Worm (Caenorhabditis elegans): ENCODE results near the gene K09E4.3.
A peak's percentile ranks its signal among the peaks of the same experiment; 100 is the strongest.

Gene K09E4.3

DNA sequence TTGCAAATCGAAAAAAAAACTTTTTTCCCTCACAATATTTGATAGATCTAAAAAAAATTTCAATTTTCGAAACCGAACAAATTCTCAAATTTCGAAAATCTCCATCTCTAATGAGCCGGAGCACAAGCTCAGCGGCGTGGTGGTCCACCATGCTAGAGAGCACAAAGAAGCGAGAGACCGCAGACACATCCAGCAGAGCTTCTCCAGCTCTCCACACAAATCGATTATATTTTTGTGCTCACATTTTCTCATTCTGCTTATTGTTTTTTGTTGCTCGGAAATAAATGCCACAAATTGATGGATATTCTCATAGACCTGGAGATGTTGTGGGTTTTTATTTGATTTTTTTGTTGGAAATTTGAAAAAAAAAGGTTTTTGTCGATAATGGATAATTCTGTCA lies 24.6 kb downstream of the K09E4.3 start:
- TF ChIP-seq efl-1 (optimal IDR thresholded peaks at IDR 0.05) (no peak), efl-1 (GFP tag; optimal IDR thresholded peaks at IDR 0.05 in 1 of 2) (peak in 1 of 2 experiments; percentile 15), nhr-20 (tag; optimal IDR thresholded peaks at IDR 0.05) (no peak), unc-130 (tag; optimal IDR thresholded peaks at IDR 0.05) (no peak), nhr-71 (tag; optimal IDR thresholded peaks at IDR 0.05) (no peak), dpl-1 (GFP tag; optimal IDR thresholded peaks at IDR 0.05) (peak in 1 of 3 experiments; percentile 22), skn-1 (tag; optimal IDR thresholded peaks at IDR 0.05) (no peak), nhr-77 (tag; optimal IDR thresholded peaks at IDR 0.05) (no peak), nhr-84 (tag; optimal IDR thresholded peaks at IDR 0.05) (no peak), lsy-2 (tag; optimal IDR thresholded peaks at IDR 0.05) (peak in 1 of 2 experiments; percentile 4), elt-3 (tag; optimal IDR thresholded peaks at IDR 0.05) (no peak), elt-2 (tag; optimal IDR thresholded peaks at IDR 0.05) (no peak)

DNA sequence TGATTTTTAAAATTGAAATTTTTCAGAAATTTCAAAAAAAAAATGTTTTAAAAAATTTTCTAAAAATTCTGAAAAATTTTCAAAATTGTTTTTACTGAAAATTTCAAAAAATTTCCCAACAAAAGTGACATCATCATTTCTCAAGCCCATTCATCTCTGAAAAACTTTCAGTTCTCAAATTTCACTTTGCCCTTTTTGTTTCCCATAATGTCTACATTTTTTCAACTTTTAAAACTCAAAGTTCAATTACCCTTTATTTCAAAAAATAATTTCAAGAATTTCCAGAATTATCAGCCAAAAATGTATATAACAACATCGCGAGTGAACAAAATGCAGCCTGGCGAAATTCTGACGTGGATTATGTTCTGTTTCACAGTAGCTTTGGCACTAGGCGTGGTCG lies 25.8 kb downstream of the K09E4.3 start, which contains the start of gene bkip-1:
Gene bkip-1 (plus strand): TSS at position 301 of the 400 bp plus-strand sequence.
- TF ChIP-seq unc-98 (GFP tag; IDR thresholded peaks at IDR 0.05) (no peak), pag-3 (tag; optimal IDR thresholded peaks at IDR 0.05; ENCODE audit: borderline replicate concordance, insufficient read depth) (no peak), snu-23 (GFP tag; optimal IDR thresholded peaks at IDR 0.05) (no peak), alr-1 (tag; optimal IDR thresholded peaks at IDR 0.05; ENCODE audit: borderline replicate concordance) (no peak), ztf-11 (tag; optimal IDR thresholded peaks at IDR 0.05) (no peak), skn-1 (tag; optimal IDR thresholded peaks at IDR 0.05) (no peak), dsc-1 (tag; optimal IDR thresholded peaks at IDR 0.05) (no peak), lin-15B (tag; optimal IDR thresholded peaks at IDR 0.05) (no peak), unc-62 (GFP tag; optimal IDR thresholded peaks at IDR 0.05) (no peak), isw-1 (GFP tag; IDR thresholded peaks at IDR 0.05) (no peak), ceh-63 (GFP tag; optimal IDR thresholded peaks at IDR 0.05) (no peak), efl-1 (optimal IDR thresholded peaks at IDR 0.05) (no peak), efl-1 (GFP tag; optimal IDR thresholded peaks at IDR 0.05 in 1 of 2) (no peak), pqm-1 (tag; optimal IDR thresholded peaks at IDR 0.05) (no peak), mdl-1 (tag; optimal IDR thresholded peaks at IDR 0.05) (no peak), ets-5 (GFP tag; IDR thresholded peaks at IDR 0.05) (no peak), aha-1 (tag; optimal IDR thresholded peaks at IDR 0.05) (no peak), lin-13 (GFP tag; optimal IDR thresholded peaks at IDR 0.05) (no peak), nhr-90 (tag; optimal IDR thresholded peaks at IDR 0.05; ENCODE audit: poor library complexity) (no peak)

DNA sequence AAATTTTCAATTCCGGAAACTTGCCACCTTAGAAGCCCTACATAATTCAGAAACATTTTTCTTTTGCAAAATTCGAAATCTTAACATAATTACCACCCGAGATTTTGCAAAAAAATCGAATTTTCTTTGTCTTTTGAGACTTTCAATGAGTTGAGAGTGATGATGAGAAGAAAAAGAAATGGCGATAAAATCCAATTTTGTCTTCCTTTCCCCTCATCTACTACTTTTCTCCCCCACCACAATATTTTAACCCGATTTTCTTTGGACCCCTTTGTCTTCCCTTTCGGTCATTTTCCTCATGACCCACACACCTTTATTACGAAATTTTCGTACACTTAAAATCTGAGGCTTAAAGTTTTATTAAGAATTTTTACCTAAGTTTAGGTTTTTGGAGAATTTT lies 28.4 kb downstream of the K09E4.3 start:
- TF ChIP-seq lin-14 (GFP tag; optimal IDR thresholded peaks at IDR 0.05) (peak; percentile 48), pqm-1 (tag; optimal IDR thresholded peaks at IDR 0.05) (no peak)

DNA sequence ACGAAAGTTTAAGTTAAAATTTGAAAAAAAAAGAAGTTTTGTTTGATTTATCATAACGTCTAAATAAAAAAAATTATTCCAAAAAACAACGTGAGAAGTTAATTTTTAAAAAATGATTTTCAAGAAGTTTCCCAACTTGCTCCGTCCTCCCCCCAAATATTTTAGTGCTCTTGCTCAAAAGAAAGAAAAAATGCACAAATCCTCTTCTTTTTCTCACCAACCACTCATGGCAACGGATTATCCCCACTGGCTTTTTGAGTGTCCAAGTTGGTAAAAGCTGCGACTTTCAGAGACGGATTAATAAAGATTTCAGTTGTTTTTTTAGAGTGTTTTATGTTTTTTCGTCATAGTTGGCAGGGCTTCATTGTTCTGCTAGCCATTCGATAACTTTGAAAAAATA lies 29.2 kb downstream of the K09E4.3 start, which contains the start of gene Y39G8C.2:
Gene Y39G8C.2 (minus strand): TSS at position 101 of the 400 bp plus-strand sequence.
- TF ChIP-seq snpc-4 (tag; optimal IDR thresholded peaks at IDR 0.05) (no peak), zip-4 (GFP tag; optimal IDR thresholded peaks at IDR 0.05) (no peak), nhr-77 (tag; optimal IDR thresholded peaks at IDR 0.05) (no peak), lin-39 (tag; optimal IDR thresholded peaks at IDR 0.05) (no peak), mep-1 (tag; optimal IDR thresholded peaks at IDR 0.05) (no peak), fos-1 (tag; optimal IDR thresholded peaks at IDR 0.05) (no peak), pqm-1 (tag; optimal IDR thresholded peaks at IDR 0.05) (no peak), elt-3 (tag; optimal IDR thresholded peaks at IDR 0.05) (no peak), nhr-90 (tag; optimal IDR thresholded peaks at IDR 0.05; ENCODE audit: poor library complexity) (no peak), blmp-1 (tag; optimal IDR thresholded peaks at IDR 0.05) (no peak), ces-1 (GFP tag; optimal IDR thresholded peaks at IDR 0.05) (no peak), sox-4 (tag; optimal IDR thresholded peaks at IDR 0.05) (no peak), nhr-71 (tag; optimal IDR thresholded peaks at IDR 0.05) (no peak), grh-1 (GFP tag; IDR thresholded peaks at IDR 0.05) (no peak), ceh-8 (GFP tag; optimal IDR thresholded peaks at IDR 0.05) (no peak), mef-2 (tag; optimal IDR thresholded peaks at IDR 0.05) (no peak), nhr-19 (GFP tag; conservative IDR thresholded peaks at IDR 0.05) (no peak), aha-1 (tag; optimal IDR thresholded peaks at IDR 0.05) (no peak)
